Fruit fly (Drosophila melanogaster) whole organism, embryonic: ENCODE data around the gene Mgstl.

Experiments used
- ATbp ChIP-seq: fragments of 200-800 bp; sonication (Bioruptor generic); optimal IDR thresholded peaks from 2 replicates; lab custom pipeline; 2017; ENCODE audit warnings: missing biosample characterization, mild to moderate bottlenecking, missing genetic modification characterization, missing genetic modification reagents
- B-H1 ChIP-seq: fragments of 200-800 bp; sonication (Bioruptor generic); IDR thresholded peaks from 3 replicates; pipeline ENCODE4 v1.3.6; 2022; ENCODE audit warnings: missing biosample characterization, missing genetic modification characterization
- Blimp-1 ChIP-seq: fragments of 200-800 bp; sonication (Bioruptor generic); optimal IDR thresholded peaks from 3 replicates; lab custom pipeline; 2018; ENCODE audit warnings: missing biosample characterization, missing genetic modification characterization, mild to moderate bottlenecking, moderate library complexity, missing genetic modification reagents
- CG10267 ChIP-seq: fragments of 200-800 bp; sonication (Bioruptor generic); optimal IDR thresholded peaks from 2 replicates; lab custom pipeline; 2018; ENCODE audit warnings: missing biosample characterization, mild to moderate bottlenecking, missing genetic modification characterization, moderate library complexity
- CG11560 ChIP-seq: fragments of 200-800 bp; sonication (Bioruptor generic); IDR thresholded peaks from 3 replicates; pipeline ENCODE4 v1.3.6; 2022; ENCODE audit warnings: missing biosample characterization, missing genetic modification characterization
- CG11695 ChIP-seq: fragments of 200-800 bp; sonication (Bioruptor generic); IDR thresholded peaks from 3 replicates; pipeline ENCODE4 v1.3.6; 2022; ENCODE audit warnings: missing biosample characterization, missing genetic modification characterization
- CG12299 ChIP-seq: fragments of 200-800 bp; sonication (Bioruptor generic); optimal IDR thresholded peaks from 2 replicates; lab custom pipeline; 2018; ENCODE audit warnings: missing biosample characterization, mild to moderate bottlenecking, missing genetic modification characterization
- CG12391 ChIP-seq: fragments of 200-800 bp; sonication (Bioruptor generic); optimal IDR thresholded peaks from 3 replicates; lab custom pipeline; 2018; ENCODE audit warnings: missing biosample characterization, mild to moderate bottlenecking, missing genetic modification characterization, moderate library complexity
- CG13624 ChIP-seq: fragments of 200-800 bp; sonication (Bioruptor generic); optimal IDR thresholded peaks from 2 replicates; lab custom pipeline; 2016; ENCODE audit warnings: missing biosample characterization, missing genetic modification characterization
- CG15073 ChIP-seq: fragments of 200-800 bp; sonication (Bioruptor generic); optimal IDR thresholded peaks from 2 replicates; lab custom pipeline; 2016; ENCODE audit warnings: missing biosample characterization, missing genetic modification characterization
- CG1529 ChIP-seq: fragments of 200-800 bp; sonication (Bioruptor generic); optimal IDR thresholded peaks from 3 replicates; lab custom pipeline; 2018; ENCODE audit warnings: missing biosample characterization, missing genetic modification characterization
- CG16815 ChIP-seq: fragments of 200-800 bp; sonication (Bioruptor generic); optimal IDR thresholded peaks from 3 replicates; lab custom pipeline; 2017; ENCODE audit warnings: missing biosample characterization, mild to moderate bottlenecking, missing genetic modification characterization
- CG17829 ChIP-seq: fragments of 200-800 bp; optimal IDR thresholded peaks from 2 replicates; lab custom pipeline; 2019; ENCODE audit warnings: missing biosample characterization, mild to moderate bottlenecking, missing genetic modification characterization, moderate library complexity
- CG2202 ChIP-seq: fragments of 200-800 bp; sonication (Bioruptor generic); optimal IDR thresholded peaks from 2 replicates; lab custom pipeline; 2018; ENCODE audit warnings: missing biosample characterization, mild to moderate bottlenecking, missing genetic modification characterization
- CG3838 ChIP-seq: fragments of 200-800 bp; sonication (Bioruptor generic); optimal IDR thresholded peaks from 3 replicates; lab custom pipeline; 2016; ENCODE audit warnings: missing biosample characterization, missing genetic modification characterization
- CG8290 ChIP-seq, 3 experiments: fragments of 200-800 bp; sonication (Bioruptor generic); optimal IDR thresholded peaks; 2 replicates each; lab custom pipeline; 2016 to 2019; ENCODE audit warnings: missing biosample characterization in 3 of 3, missing genetic modification characterization in 3 of 3, mild to moderate bottlenecking in 2 of 3, moderate library complexity in 1 of 3
- CG8924 ChIP-seq: fragments of 200-800 bp; optimal IDR thresholded peaks from 3 replicates; lab custom pipeline; 2019; ENCODE audit warnings: missing biosample characterization, mild to moderate bottlenecking, missing genetic modification characterization, moderate library complexity
- CG9876 ChIP-seq: fragments of 200-800 bp; sonication (Bioruptor generic); optimal IDR thresholded peaks from 2 replicates; lab custom pipeline; 2016; ENCODE audit warnings: missing biosample characterization, missing genetic modification characterization
- D19A ChIP-seq: fragments of 200-800 bp; optimal IDR thresholded peaks from 3 replicates; lab custom pipeline; 2019; ENCODE audit warnings: missing biosample characterization, mild to moderate bottlenecking, missing genetic modification characterization, moderate library complexity
- Doc3 ChIP-seq: fragments of 200-800 bp; sonication (Bioruptor generic); IDR thresholded peaks from 3 replicates; pipeline ENCODE4 v1.3.6; 2022; ENCODE audit warnings: missing biosample characterization, missing genetic modification characterization; ENCODE audit not compliant: partially characterized antibody
- ERR ChIP-seq: fragments of 200-800 bp; sonication (Bioruptor generic); optimal IDR thresholded peaks from 2 replicates; lab custom pipeline; 2016; ENCODE audit warnings: missing biosample characterization, missing genetic modification characterization
- HHEX ChIP-seq: fragments of 200-800 bp; sonication (Bioruptor generic); optimal IDR thresholded peaks from 3 replicates; lab custom pipeline; 2017; ENCODE audit warnings: missing biosample characterization, mild to moderate bottlenecking, missing genetic modification characterization, missing genetic modification reagents
- HLHmδ ChIP-seq: fragments of 200-800 bp; sonication (Bioruptor generic); optimal IDR thresholded peaks from 2 replicates; lab custom pipeline; 2018; ENCODE audit warnings: missing biosample characterization, mild to moderate bottlenecking, missing genetic modification characterization, moderate library complexity
- Max ChIP-seq: fragments of 200-800 bp; sonication (Bioruptor generic); optimal IDR thresholded peaks from 2 replicates; lab custom pipeline; 2016; ENCODE audit warnings: missing biosample characterization, mild to moderate bottlenecking, missing genetic modification characterization
- Med ChIP-seq: fragments of 200-800 bp; sonication (Bioruptor generic); peaks from one replicate; lab custom pipeline; 2016; ENCODE audit warnings: missing biosample characterization, missing genetic modification characterization, mild to moderate bottlenecking, inconsistent platforms, moderate library complexity
- Mes4 ChIP-seq: fragments of 200-800 bp; sonication (Bioruptor generic); optimal IDR thresholded peaks from 2 replicates; lab custom pipeline; 2016; ENCODE audit warnings: missing biosample characterization, missing genetic modification characterization
- Oli ChIP-seq: fragments of 200-800 bp; sonication (Bioruptor generic); optimal IDR thresholded peaks from 2 replicates; lab custom pipeline; 2018; ENCODE audit warnings: missing biosample characterization, mild to moderate bottlenecking, missing genetic modification characterization, moderate library complexity
- Six4 ChIP-seq: fragments of 200-800 bp; sonication (Bioruptor generic); optimal IDR thresholded peaks from 2 replicates; lab custom pipeline; 2016; ENCODE audit warnings: missing biosample characterization, missing genetic modification characterization
- Sox102F ChIP-seq: fragments of 200-800 bp; sonication (Bioruptor generic); optimal IDR thresholded peaks from 2 replicates; lab custom pipeline; 2018; ENCODE audit warnings: missing biosample characterization, mild to moderate bottlenecking, missing genetic modification characterization, moderate library complexity
- Ssrp ChIP-seq: fragments of 200-800 bp; sonication (Bioruptor generic); optimal IDR thresholded peaks from 2 replicates; lab custom pipeline; 2018; ENCODE audit warnings: missing biosample characterization, mild to moderate bottlenecking, missing genetic modification characterization, moderate library complexity
- aop ChIP-seq: fragments of 200-800 bp; sonication (Bioruptor generic); IDR thresholded peaks from 2 replicates; pipeline ENCODE4 v1.3.6; 2022; ENCODE audit warnings: missing biosample characterization, missing genetic modification characterization
- ap ChIP-seq: fragments of 200-800 bp; sonication (Bioruptor generic); IDR thresholded peaks from 2 replicates; pipeline ENCODE4 v1.3.6; 2022; ENCODE audit warnings: missing biosample characterization, missing genetic modification characterization
- dan ChIP-seq: fragments of 200-800 bp; sonication (Bioruptor generic); IDR thresholded peaks from 2 replicates; pipeline ENCODE4 v1.3.6; 2022; ENCODE audit warnings: missing biosample characterization, missing genetic modification characterization
- esg ChIP-seq: fragments of 200-800 bp; sonication (Bioruptor generic); conservative IDR thresholded peaks from 2 replicates; pipeline ENCODE4 v1.3.6; 2022; ENCODE audit warnings: missing biosample characterization, missing genetic modification characterization
- eve ChIP-seq, 2 experiments: fragments of >200 bp; optimal IDR thresholded peaks; 2 replicates each; lab custom pipeline; 2017; ENCODE audit warnings: missing biosample characterization in 2 of 2, missing genetic modification characterization in 2 of 2
- exex ChIP-seq: fragments of 200-800 bp; sonication (Bioruptor generic); optimal IDR thresholded peaks from 4 replicates; lab custom pipeline; 2018; ENCODE audit warnings: missing biosample characterization, mild to moderate bottlenecking, missing genetic modification characterization, moderate library complexity
- fd102C ChIP-seq: fragments of 200-800 bp; sonication (Bioruptor generic); optimal IDR thresholded peaks from 2 replicates; lab custom pipeline; 2018; ENCODE audit warnings: missing biosample characterization, mild to moderate bottlenecking, missing genetic modification characterization, moderate library complexity
- fd96Cb ChIP-seq: fragments of 200-800 bp; sonication (Bioruptor generic); optimal IDR thresholded peaks from 2 replicates; lab custom pipeline; 2018; ENCODE audit warnings: missing biosample characterization, mild to moderate bottlenecking, missing genetic modification characterization, moderate library complexity
- gsb-n ChIP-seq: fragments of 200-800 bp; sonication (Bioruptor generic); optimal IDR thresholded peaks from 3 replicates; lab custom pipeline; 2018; ENCODE audit warnings: missing biosample characterization, mild to moderate bottlenecking, missing genetic modification characterization
- h ChIP-seq: fragments of >200 bp; optimal IDR thresholded peaks from 2 replicates; lab custom pipeline; 2017
- lmd ChIP-seq: fragments of 200-800 bp; sonication (Bioruptor generic); IDR thresholded peaks from 2 replicates; pipeline ENCODE4 v1.3.6; 2022; ENCODE audit warnings: missing biosample characterization, missing genetic modification characterization
- mam ChIP-seq: fragments of 200-800 bp; sonication (Bioruptor generic); optimal IDR thresholded peaks from 3 replicates; lab custom pipeline; 2016; ENCODE audit warnings: missing biosample characterization, missing genetic modification characterization
- p53 ChIP-seq: fragments of 200-800 bp; sonication (Bioruptor generic); optimal IDR thresholded peaks from 2 replicates; lab custom pipeline; 2016; ENCODE audit warnings: missing biosample characterization, missing genetic modification characterization
- pnt ChIP-seq: fragments of 200-800 bp; sonication (Bioruptor generic); optimal IDR thresholded peaks from 3 replicates; lab custom pipeline; 2016; ENCODE audit warnings: missing biosample characterization, missing genetic modification characterization
- ranshi ChIP-seq: fragments of 200-800 bp; sonication (Bioruptor generic); IDR thresholded peaks from 2 replicates; pipeline ENCODE4 v1.3.6; 2022; ENCODE audit warnings: missing biosample characterization, missing genetic modification characterization
- sqz ChIP-seq: fragments of 200-800 bp; sonication (Bioruptor generic); optimal IDR thresholded peaks from 3 replicates; lab custom pipeline; 2018; ENCODE audit warnings: missing biosample characterization, mild to moderate bottlenecking, missing genetic modification characterization
- toy ChIP-seq: fragments of 200-800 bp; sonication (Bioruptor generic); IDR thresholded peaks from 2 replicates; pipeline ENCODE4 v1.3.6; 2022; ENCODE audit warnings: missing biosample characterization, missing genetic modification characterization
- trem ChIP-seq: fragments of 200-800 bp; optimal IDR thresholded peaks from 3 replicates; lab custom pipeline; 2019; ENCODE audit warnings: missing biosample characterization, mild to moderate bottlenecking, missing genetic modification characterization, moderate library complexity
- ttk ChIP-seq: fragments of 200-800 bp; sonication (Bioruptor generic); IDR thresholded peaks from 2 replicates; pipeline ENCODE4 v2.1.2; 2022; ENCODE audit warnings: missing biosample characterization, missing genetic modification characterization
- twi ChIP-seq: fragments of 200-800 bp; optimal IDR thresholded peaks from 2 replicates; lab custom pipeline; 2019; ENCODE audit warnings: missing biosample characterization, mild to moderate bottlenecking, missing genetic modification characterization, moderate library complexity
- zen2 ChIP-seq: fragments of 200-800 bp; sonication (Bioruptor generic); IDR thresholded peaks from 3 replicates; pipeline ENCODE4 v1.3.6; 2022; ENCODE audit warnings: missing biosample characterization, missing genetic modification characterization; ENCODE audit not compliant: partially characterized antibody

The Mgstl gene

DNA sequence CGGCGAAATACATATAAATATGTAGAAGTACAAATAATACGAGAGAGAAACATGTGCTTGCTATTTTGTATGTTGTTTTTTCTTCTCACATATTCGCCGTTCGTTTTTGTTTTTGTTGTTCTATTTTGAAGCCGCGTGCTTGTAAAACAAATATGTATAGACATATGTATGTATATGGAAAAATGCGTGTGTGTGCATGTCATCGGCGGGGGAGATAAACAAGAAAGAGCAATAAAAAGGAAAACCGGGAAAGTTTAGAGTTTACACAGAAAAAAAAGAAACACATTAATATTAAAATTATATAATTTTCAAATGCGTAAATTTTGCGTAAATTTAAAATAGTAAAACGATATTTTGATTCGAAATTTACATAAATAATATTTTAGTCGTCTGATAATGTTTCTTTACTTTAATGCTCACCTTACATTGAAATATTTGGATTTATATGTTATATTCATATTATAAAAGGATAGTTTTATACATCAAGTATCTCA lies 3.6 kb downstream of the Mgstl start (continued):
- TF ChIP-seq gsb-n (tag; lab: Kevin White, UChicago): peak; percentile 36
- peak; percentile 15 for TF ChIP-seq trem (tag; lab: Kevin White, UChicago)
- TF ChIP-seq p53 (GFP tag; lab: Kevin White, UChicago): no peak
- no peak for TF ChIP-seq mam (GFP tag; lab: Kevin White, UChicago)
- TF ChIP-seq CG9876 (GFP tag; lab: Kevin White, UChicago): no peak
- 0 out of 2 replicates have a peak, but pooled peaks have one; percentile 24 for TF ChIP-seq esg (GFP tag; lab: Robert Waterston, UW)
- TF ChIP-seq lmd (GFP tag; lab: Robert Waterston, UW): no peak
- TF ChIP-seq aop (GFP tag; lab: Robert Waterston, UW): no peak
- TF ChIP-seq exex (tag; lab: Kevin White, UChicago): no peak
- TF ChIP-seq ranshi: no peak
- no peak for TF ChIP-seq Ssrp (tag; lab: Kevin White, UChicago)
- no peak for TF ChIP-seq CG13624 (GFP tag; lab: Kevin White, UChicago)
- no peak for TF ChIP-seq CG12299 (tag; lab: Kevin White, UChicago)
- TF ChIP-seq Sox102F (GFP tag; lab: Kevin White, UChicago): peak; percentile 32
- TF ChIP-seq CG2202 (tag; lab: Kevin White, UChicago): no peak
- no peak for TF ChIP-seq zen2 (GFP tag; lab: Robert Waterston, UW)
- no peak for TF ChIP-seq dan (GFP tag; lab: Robert Waterston, UW)
- no peak for TF ChIP-seq CG1529 (GFP tag; lab: Kevin White, UChicago)
- TF ChIP-seq B-H1 (GFP tag; lab: Robert Waterston, UW): no peak
- TF ChIP-seq ap (GFP tag; lab: Robert Waterston, UW): no peak
- TF ChIP-seq CG3838 (GFP tag; lab: Kevin White, UChicago): no peak
- TF ChIP-seq ATbp: peak; percentile 25
- no peak for TF ChIP-seq toy (GFP tag; lab: Robert Waterston, UW)
- peak; percentile 71 for TF ChIP-seq Blimp-1
- no peak for TF ChIP-seq h (lab: Kevin White, UChicago)
- TF ChIP-seq sqz (GFP tag; lab: Kevin White, UChicago): no peak
- TF ChIP-seq ttk (GFP tag; lab: Robert Waterston, UW): 0 out of 2 replicates have a peak, but pooled peaks have one; percentile 12
- TF ChIP-seq CG8290 (GFP tag; optimal IDR thresholded peaks at IDR 0.05; lab: Kevin White, UChicago): no peak
- TF ChIP-seq CG8290 (tag; optimal IDR thresholded peaks at IDR 0.05; lab: Kevin White, UChicago): no peak
- TF ChIP-seq Mes4 (GFP tag; lab: Kevin White, UChicago): no peak
- no peak for TF ChIP-seq CG15073 (GFP tag; lab: Kevin White, UChicago)
- TF ChIP-seq D19A: peak; percentile 51
- peak; percentile 50 for TF ChIP-seq Med
- peak; percentile 13 for TF ChIP-seq HHEX
- TF ChIP-seq Oli: no peak
- TF ChIP-seq twi (tag; lab: Kevin White, UChicago): peak; percentile 62
- no peak for TF ChIP-seq Doc3 (GFP tag; lab: Robert Waterston, UW)
- TF ChIP-seq pnt (GFP tag; lab: Kevin White, UChicago): no peak
- no peak for TF ChIP-seq HLHmδ (GFP tag; lab: Kevin White, UChicago)
- peak; percentile 11 for TF ChIP-seq fd96Cb (tag; lab: Kevin White, UChicago)
- peak; percentile 3 for TF ChIP-seq CG8924 (tag; lab: Kevin White, UChicago)
- TF ChIP-seq Max (GFP tag; lab: Kevin White, UChicago): no peak
- no peak for TF ChIP-seq CG16815 (GFP tag; lab: Kevin White, UChicago)
- TF ChIP-seq eve (GFP tag; optimal IDR thresholded peaks at IDR 0.05; lab: Kevin White, UChicago): no peak
- TF ChIP-seq CG17829 (tag; lab: Kevin White, UChicago): peak; percentile 31
- TF ChIP-seq CG12391 (tag; lab: Kevin White, UChicago): peak; percentile 38
- TF ChIP-seq fd102C (GFP tag; lab: Kevin White, UChicago): no peak
- TF ChIP-seq ERR (GFP tag; lab: Kevin White, UChicago): no peak
- TF ChIP-seq Six4: no peak
- TF ChIP-seq CG11560 (tag; lab: Robert Waterston, UW): no peak
- TF ChIP-seq CG11695 (GFP tag; lab: Robert Waterston, UW): 0 out of 3 replicates have a peak, but pooled peaks have one; percentile 18
- peak; percentile 39 for TF ChIP-seq CG10267
